Worm (Caenorhabditis elegans) whole organism, late embryonic: ENCODE data around the gene K11D12.14.
"Not testable (repeated sequence)": the region's sequence is repeated elsewhere in the genome, so short reads cannot be mapped to it uniquely, and the experiment has no call there.

ENCODE experiments used
- C38D4.7 ChIP-seq: fragments of 200-800 bp; sonication (Bioruptor generic); optimal IDR thresholded peaks from 2 replicates; lab custom pipeline; 2018; ENCODE audit warnings: mild to moderate bottlenecking, missing genetic modification characterization, moderate library complexity, missing compliant biosample characterization
- K09A11.1 ChIP-seq: sonication (generic microtip); optimal IDR thresholded peaks from 2 replicates; lab custom pipeline; 2017; ENCODE audit warnings: antibody characterized with exemption, mild to moderate bottlenecking, missing genetic modification characterization, missing compliant biosample characterization; ENCODE audit not compliant: insufficient read depth
- ahr-1 ChIP-seq: sonication (generic microtip); optimal IDR thresholded peaks from 2 replicates; lab custom pipeline; 2016; ENCODE audit warnings: missing genetic modification characterization, missing compliant biosample characterization
- ama-1 ChIP-seq: fragments of 150-350 bp; optimal IDR thresholded peaks from 2 replicates; lab custom pipeline; 2014
- ceh-18 ChIP-seq: sonication (generic microtip); optimal IDR thresholded peaks from 2 replicates; lab custom pipeline; 2016; ENCODE audit warnings: missing genetic modification characterization, missing compliant biosample characterization
- ceh-19 ChIP-seq: fragments of 200-800 bp; sonication (Bioruptor generic); optimal IDR thresholded peaks from 2 replicates; lab custom pipeline; 2018; ENCODE audit warnings: mild to moderate bottlenecking, missing genetic modification characterization, missing compliant biosample characterization
- ceh-2 ChIP-seq: sonication (generic microtip); optimal IDR thresholded peaks from 2 replicates; lab custom pipeline; 2016; ENCODE audit warnings: missing genotype, missing genetic modification characterization, missing compliant biosample characterization
- ceh-30 ChIP-seq: fragments of 150-350 bp; optimal IDR thresholded peaks from 2 replicates; lab custom pipeline; 2014; ENCODE audit warnings: missing biosample characterization, missing genetic modification characterization
- ceh-31 ChIP-seq: sonication (generic microtip); optimal IDR thresholded peaks from 2 replicates; lab custom pipeline; 2016; ENCODE audit warnings: missing genetic modification characterization, missing compliant biosample characterization
- ceh-34 ChIP-seq: sonication (generic microtip); optimal IDR thresholded peaks from 2 replicates; lab custom pipeline; 2016; ENCODE audit warnings: mild to moderate bottlenecking, missing genetic modification characterization, missing compliant biosample characterization
- ceh-45 ChIP-seq: fragments of 200-800 bp; sonication (Bioruptor generic); IDR thresholded peaks from 2 replicates; pipeline ENCODE4 v1.3.6; 2022; ENCODE audit warnings: missing genetic modification reagents, missing genetic modification characterization, missing compliant biosample characterization
- ceh-6 ChIP-seq: fragments of 200-800 bp; sonication (Bioruptor generic); optimal IDR thresholded peaks from 2 replicates; lab custom pipeline; 2018; ENCODE audit warnings: mild to moderate bottlenecking, missing genetic modification characterization, missing compliant biosample characterization
- ceh-9 ChIP-seq: sonication (generic microtip); optimal IDR thresholded peaks from 2 replicates; lab custom pipeline; 2016; ENCODE audit warnings: mild to moderate bottlenecking, missing genetic modification characterization, inconsistent platforms, missing compliant biosample characterization
- dve-1 ChIP-seq: sonication (generic microtip); optimal IDR thresholded peaks from 2 replicates; lab custom pipeline; 2017; ENCODE audit warnings: antibody characterized with exemption, mild to moderate bottlenecking, missing genetic modification characterization, missing compliant biosample characterization
- elt-2 ChIP-seq: sonication (generic microtip); optimal IDR thresholded peaks from 2 replicates; lab custom pipeline; 2016; ENCODE audit warnings: missing genetic modification reagents, missing genetic modification characterization, missing compliant biosample characterization
- ets-4 ChIP-seq: sonication (generic microtip); optimal IDR thresholded peaks from 2 replicates; lab custom pipeline; 2016; ENCODE audit warnings: missing genetic modification characterization, missing compliant biosample characterization
- fkh-10 ChIP-seq: fragments of 150-350 bp; optimal IDR thresholded peaks from 2 replicates; lab custom pipeline; 2014; ENCODE audit warnings: missing biosample characterization, missing genetic modification reagents, missing genetic modification characterization
- gmeb-2 ChIP-seq: sonication (generic microtip); optimal IDR thresholded peaks from 2 replicates; lab custom pipeline; 2016; ENCODE audit warnings: missing genetic modification characterization, inconsistent platforms, missing compliant biosample characterization
- hlh-8 ChIP-seq: sonication (generic microtip); optimal IDR thresholded peaks from 2 replicates; lab custom pipeline; 2016; ENCODE audit warnings: missing genotype, missing genetic modification characterization, missing compliant biosample characterization
- lin-11 ChIP-seq: fragments of 200-800 bp; sonication (Bioruptor generic); optimal IDR thresholded peaks from 2 replicates; lab custom pipeline; 2018; ENCODE audit warnings: mild to moderate bottlenecking, missing genetic modification characterization, missing compliant biosample characterization
- nfya-1 ChIP-seq: sonication (generic microtip); optimal IDR thresholded peaks from 2 replicates; lab custom pipeline; 2017; ENCODE audit warnings: missing genetic modification characterization, mild to moderate bottlenecking, missing compliant biosample characterization, antibody characterized with exemption, moderate library complexity
- nhr-232 ChIP-seq: sonication (generic microtip); optimal IDR thresholded peaks from 2 replicates; lab custom pipeline; 2016; ENCODE audit warnings: missing genetic modification characterization, missing compliant biosample characterization
- pat-9 ChIP-seq: fragments of 200-800 bp; sonication (Bioruptor generic); optimal IDR thresholded peaks from 2 replicates; lab custom pipeline; 2018; ENCODE audit warnings: mild to moderate bottlenecking, missing genetic modification characterization, moderate library complexity, missing compliant biosample characterization
- pax-1 ChIP-seq: fragments of 150-350 bp; optimal IDR thresholded peaks from 2 replicates; lab custom pipeline; 2014; ENCODE audit warnings: missing biosample characterization, missing genetic modification characterization
- pha-4 ChIP-seq: fragments of 150-350 bp; optimal IDR thresholded peaks from 2 replicates; lab custom pipeline; 2018; ENCODE audit warnings: missing biosample characterization, missing genetic modification reagents, missing genetic modification characterization
- pqm-1 ChIP-seq: sonication (generic microtip); optimal IDR thresholded peaks from 2 replicates; lab custom pipeline; 2016; ENCODE audit warnings: missing genetic modification characterization, missing compliant biosample characterization
- rnt-1 ChIP-seq: sonication (generic microtip); optimal IDR thresholded peaks from 2 replicates; lab custom pipeline; 2016; ENCODE audit warnings: missing genetic modification characterization, missing compliant biosample characterization
- sdc-2 ChIP-seq: sonication (generic microtip); optimal IDR thresholded peaks from 2 replicates; lab custom pipeline; 2016; ENCODE audit warnings: missing genotype, missing genetic modification characterization, missing compliant biosample characterization
- sox-2 ChIP-seq: fragments of 200-800 bp; sonication (Bioruptor generic); IDR thresholded peaks from 2 replicates; pipeline ENCODE4 v1.3.6; 2022; ENCODE audit warnings: missing genetic modification reagents, missing genetic modification characterization, missing compliant biosample characterization
- sox-4 ChIP-seq: sonication (generic microtip); optimal IDR thresholded peaks from 2 replicates; lab custom pipeline; 2017; ENCODE audit warnings: mild to moderate bottlenecking, missing genetic modification characterization, inconsistent platforms, missing compliant biosample characterization
- tbx-2 ChIP-seq: sonication (generic microtip); optimal IDR thresholded peaks from 2 replicates; lab custom pipeline; 2016; ENCODE audit warnings: missing genetic modification characterization, missing compliant biosample characterization
- ttx-3 ChIP-seq: sonication (generic microtip); optimal IDR thresholded peaks from 2 replicates; lab custom pipeline; 2016; ENCODE audit warnings: missing genetic modification reagents, missing genetic modification characterization, missing compliant biosample characterization
- unc-3 ChIP-seq, 2 experiments: fragments of 200-800 bp in 1 of 2; sonication (Bioruptor generic) in 1 of 2; sonication (generic microtip) in 1 of 2; conservative IDR thresholded peaks in 1 of 2; optimal IDR thresholded peaks in 1 of 2; 2 replicates each; pipeline versions ENCODE4 v1.3.6 to Lab custom; 2016 to 2022; ENCODE audit warnings: missing compliant biosample characterization in 2 of 2, missing genetic modification characterization in 2 of 2, missing genetic modification reagents in 1 of 2
- unc-42 ChIP-seq: sonication (generic microtip); optimal IDR thresholded peaks from 2 replicates; lab custom pipeline; 2016; ENCODE audit warnings: missing genotype, missing genetic modification characterization, missing compliant biosample characterization

Gene K11D12.14

ce11 chrV:5064761-5065421 lies 15.5 kb downstream of the K11D12.14 start, which contains the start of gene mlk-1 (continued):
- TF ChIP-seq ceh-18 (tag; lab: Kevin White, UChicago) (peak; percentile 74), ceh-31 (tag; lab: Kevin White, UChicago) (peak; percentile 79), sox-2 (GFP tag; lab: Robert Waterston, UW) (no peak), ceh-30 (tag; lab: Kevin White, UChicago) (no peak), dve-1 (tag; lab: Kevin White, UChicago) (no peak), ttx-3 (tag; lab: Kevin White, UChicago) (no peak), unc-42 (peak; percentile 61)

ce11 chrV:5067390-5067789 lies 18.0 kb downstream of the K11D12.14 start:
- TF ChIP-seq sdc-2 (no peak), ceh-6 (GFP tag; lab: Kevin White, UChicago) (no peak), elt-2 (peak; percentile 57), ets-4 (no peak)

- TF ChIP-seq pha-4 (tag; lab: Kevin White, UChicago) (no peak), ceh-45 (GFP tag; lab: Robert Waterston, UW) (no peak), unc-3 (GFP tag; conservative IDR thresholded peaks at IDR 0.05; lab: Robert Waterston, UW) (no peak), unc-3 (tag; optimal IDR thresholded peaks at IDR 0.05; lab: Kevin White, UChicago) (no peak), nhr-232 (tag; lab: Kevin White, UChicago) (no peak), ceh-30 (tag; lab: Kevin White, UChicago) (no peak), C38D4.7 (GFP tag; lab: Kevin White, UChicago) (no peak), ahr-1 (tag; lab: Kevin White, UChicago) (no peak), pqm-1 (tag; lab: Kevin White, UChicago) (no peak), sdc-2 (no peak), unc-42 (no peak), ceh-2 (tag; lab: Kevin White, UChicago) (no peak)
Measured at ce11 chrV:5069440-5069839, 20.0 kb downstream of the K11D12.14 start, which contains the start of gene Y58A7A.1. TSS of gene Y58A7A.1 (minus strand) at chrV:5069540.

ce11 chrV:5072082-5072481 lies 22.6 kb downstream of the K11D12.14 start, which contains the start of gene Y58A7A.2:
TSS of gene Y58A7A.2 (minus strand) at chrV:5072182.
- no peak for TF ChIP-seq pat-9
- no peak for TF ChIP-seq sox-4
- TF ChIP-seq lin-11 (tag; lab: Kevin White, UChicago), result no peak
- TF ChIP-seq tbx-2 (tag; lab: Kevin White, UChicago), result no peak
- no peak for TF ChIP-seq fkh-10 (GFP tag; lab: Kevin White, UChicago)
- TF ChIP-seq ama-1 (lab: Kevin White, UChicago), result no peak
- TF ChIP-seq ceh-45 (GFP tag; lab: Robert Waterston, UW), result no peak
- no peak for TF ChIP-seq hlh-8 (tag; lab: Kevin White, UChicago)
- TF ChIP-seq ceh-31 (tag; lab: Kevin White, UChicago), result no peak
- no peak for TF ChIP-seq gmeb-2 (tag; lab: Kevin White, UChicago)
- no peak for TF ChIP-seq ceh-19

ce11 chrV:5075343-5075742 lies 25.9 kb downstream of the K11D12.14 start:
- 0 out of 2 replicates have a peak, but pooled peaks have one; percentile 40 for TF ChIP-seq sox-2 (GFP tag; lab: Robert Waterston, UW)
- peak; percentile 60 for TF ChIP-seq unc-3 (GFP tag; conservative IDR thresholded peaks at IDR 0.05; lab: Robert Waterston, UW)
- not testable (repeated sequence) for TF ChIP-seq unc-3 (tag; optimal IDR thresholded peaks at IDR 0.05; lab: Kevin White, UChicago)
- peak; percentile 84 for TF ChIP-seq ceh-45 (GFP tag; lab: Robert Waterston, UW)

- TF ChIP-seq lin-11 (tag; lab: Kevin White, UChicago), result no peak
- no peak for TF ChIP-seq K09A11.1
- TF ChIP-seq ceh-2 (tag; lab: Kevin White, UChicago), result no peak
- no peak for TF ChIP-seq rnt-1 (tag; lab: Kevin White, UChicago)
- no peak for TF ChIP-seq ceh-34 (tag; lab: Kevin White, UChicago)
- TF ChIP-seq pax-1, result no peak
- no peak for TF ChIP-seq hlh-8 (tag; lab: Kevin White, UChicago)
- no peak for TF ChIP-seq ceh-9 (tag; lab: Kevin White, UChicago)
- peak; percentile 20 for TF ChIP-seq nfya-1 (tag; lab: Kevin White, UChicago)
Measured at ce11 chrV:5080853-5081338, 31.5 kb downstream of the K11D12.14 start, which contains the start of gene Y58A7A.3. TSS of gene Y58A7A.3 (minus strand) at chrV:5080903.
